Fruit fly (Drosophila melanogaster) whole organism, prepupa: ENCODE results near the gene Pgm1.

Source experiments
- CG1621 ChIP-seq: fragments of 200-800 bp; sonication (Bioruptor generic); optimal IDR thresholded peaks from 3 replicates; lab custom pipeline; 2018; ENCODE audit warnings: missing biosample characterization, mild to moderate bottlenecking, missing genetic modification characterization
- CG8119 ChIP-seq: fragments of 200-800 bp; sonication (Bioruptor generic); IDR thresholded peaks from 3 replicates; pipeline ENCODE4 v1.3.6; 2022; ENCODE audit warnings: missing biosample characterization, missing genetic modification characterization

DNA sequence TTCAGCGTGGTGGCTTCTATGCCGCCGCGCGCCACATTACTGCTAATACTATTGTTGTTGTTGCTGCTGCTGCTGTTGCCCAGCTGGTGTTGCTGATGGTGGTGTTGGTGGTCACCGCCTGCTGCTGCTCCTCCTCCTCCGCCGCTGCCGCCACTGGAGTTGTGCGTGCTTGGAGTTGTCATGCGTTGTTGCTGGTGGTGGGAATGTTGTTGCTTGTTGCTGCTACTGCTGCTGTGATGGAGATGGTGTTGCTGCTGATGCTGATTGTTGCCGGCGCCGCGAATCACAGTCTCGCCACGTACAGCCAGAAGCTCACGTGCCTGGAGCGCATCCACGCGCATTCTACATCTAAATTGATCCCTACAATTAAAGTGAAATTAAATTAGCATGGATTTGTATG, 13.2 kb upstream of the Pgm1 start:
- TF ChIP-seq CG1621 (tag; lab: Kevin White, UChicago) (no peak), CG8119 (GFP tag; lab: Robert Waterston, UW) (no peak)
